Fruit fly (Drosophila melanogaster): Measurements from ENCODE around the gene yata.

yata gene

dm6 chr3R:29716782-29717317 lies 32.2 kb upstream of the yata start, which contains the start of gene Obp99b (continued):
- TF ChIP-seq CG7987 (GFP tag; optimal IDR thresholded peaks at IDR 0.05): peak; percentile 88
- TF ChIP-seq bbx (GFP tag; IDR thresholded peaks at IDR 0.05; ENCODE audit: partially characterized antibody): no peak
- TF ChIP-seq eve (GFP tag; optimal IDR thresholded peaks at IDR 0.05): no peak
- TF ChIP-seq MESR4 (GFP tag; optimal IDR thresholded peaks at IDR 0.05): peak; percentile 22
- TF ChIP-seq Scr (GFP tag; IDR thresholded peaks at IDR 0.05; ENCODE audit: partially characterized antibody): no peak
- no peak for TF ChIP-seq exex (tag; optimal IDR thresholded peaks at IDR 0.05)
- peak; percentile 85 for TF ChIP-seq CG10979 (tag; optimal IDR thresholded peaks at IDR 0.05)
- peak; percentile 50 for TF ChIP-seq esg (GFP tag; conservative IDR thresholded peaks at IDR 0.05)
- TF ChIP-seq chinmo (GFP tag; IDR thresholded peaks at IDR 0.05; ENCODE audit: partially characterized antibody): peak; percentile 61; the same call in 1 of the 4 replicates
- TF ChIP-seq CG31224 (GFP tag; IDR thresholded peaks at IDR 0.05): peak; percentile 58; the same call in 1 of the 2 replicates
- TF ChIP-seq CG12236 (GFP tag; optimal IDR thresholded peaks at IDR 0.05): peak; percentile 66
- TF ChIP-seq eyg (GFP tag; optimal IDR thresholded peaks at IDR 0.05): peak; percentile 68
- TF ChIP-seq crp (GFP tag; optimal IDR thresholded peaks at IDR 0.05): peak in 1 of 2 experiments; percentile 17
- TF ChIP-seq amos (GFP tag; IDR thresholded peaks at IDR 0.05; ENCODE audit: partially characterized antibody): no peak
- no peak for TF ChIP-seq CG8478 (optimal IDR thresholded peaks at IDR 0.05)
- peak; percentile 11 for TF ChIP-seq CG8924 (tag; optimal IDR thresholded peaks at IDR 0.05)
- peak; percentile 86 for TF ChIP-seq tin (GFP tag; optimal IDR thresholded peaks at IDR 0.05)
- TF ChIP-seq lola (GFP tag; optimal IDR thresholded peaks at IDR 0.05): peak in 1 of 3 experiments; percentile 23
- no peak for TF ChIP-seq Dll (GFP tag; IDR thresholded peaks at IDR 0.05; ENCODE audit: partially characterized antibody)
- TF ChIP-seq croc (GFP tag; conservative IDR thresholded peaks at IDR 0.05): peak; percentile 48; the same call in 2 of the 3 replicates
- TF ChIP-seq Oaz (GFP tag; IDR thresholded peaks at IDR 0.05): peak; percentile 59
- no peak for TF ChIP-seq hkb (optimal IDR thresholded peaks at IDR 0.05)
- TF ChIP-seq hkb (GFP tag; IDR thresholded peaks at IDR 0.05): peak; percentile 78
- TF ChIP-seq gt (GFP tag; IDR thresholded peaks at IDR 0.05): peak; percentile 39; the same call in 1 of the 2 replicates
- TF ChIP-seq CG10565 (GFP tag; optimal IDR thresholded peaks at IDR 0.05): peak; percentile 5
- TF ChIP-seq HLHmδ (GFP tag; optimal IDR thresholded peaks at IDR 0.05): peak; percentile 99
- no peak for TF ChIP-seq Stat92E (GFP tag; optimal IDR thresholded peaks at IDR 0.05)
- TF ChIP-seq onecut (GFP tag; IDR thresholded peaks at IDR 0.05): peak; percentile 92
- TF ChIP-seq CG31388 (GFP tag; optimal IDR thresholded peaks at IDR 0.05): peak; percentile 14
- TF ChIP-seq CG8388 (GFP tag; optimal IDR thresholded peaks at IDR 0.05): peak; percentile 53
- TF ChIP-seq tup (GFP tag; optimal IDR thresholded peaks at IDR 0.05): peak; percentile 33
- no peak for TF ChIP-seq inv (GFP tag; IDR thresholded peaks at IDR 0.05; ENCODE audit: partially characterized antibody)
- TF ChIP-seq CG11695 (GFP tag; IDR thresholded peaks at IDR 0.05): peak; percentile 69; the same call in 2 of the 3 replicates
- peak; percentile 66 for TF ChIP-seq zen (tag; optimal IDR thresholded peaks at IDR 0.05)
- peak; percentile 6 for TF ChIP-seq Dek (tag; optimal IDR thresholded peaks at IDR 0.05)
- TF ChIP-seq bcd (GFP tag; optimal IDR thresholded peaks at IDR 0.05): peak; percentile 79
- TF ChIP-seq BEAF-32 (GFP tag; optimal IDR thresholded peaks at IDR 0.05): no peak
- no peak for TF ChIP-seq nerfin-2 (GFP tag; IDR thresholded peaks at IDR 0.05; ENCODE audit: partially characterized antibody)
- TF ChIP-seq CG17361 (GFP tag; IDR thresholded peaks at IDR 0.05): peak; percentile 39; the same call in 2 of the 3 replicates
- peak; percentile 65 for TF ChIP-seq dmrt11E (tag; optimal IDR thresholded peaks at IDR 0.05)
- TF ChIP-seq CG6791 (GFP tag; IDR thresholded peaks at IDR 0.05; ENCODE audit: partially characterized antibody): no peak
- TF ChIP-seq YL-1 (GFP tag; optimal IDR thresholded peaks at IDR 0.05): peak; percentile 52
- TF ChIP-seq CG11504 (tag; optimal IDR thresholded peaks at IDR 0.05): peak; percentile 58
- peak; percentile 45 for TF ChIP-seq mam (GFP tag; optimal IDR thresholded peaks at IDR 0.05)
- TF ChIP-seq Hey (tag; optimal IDR thresholded peaks at IDR 0.05): peak; percentile 51
- TF ChIP-seq Eip74EF (GFP tag; optimal IDR thresholded peaks at IDR 0.05): no peak
- peak; percentile 8 for TF ChIP-seq CG1647 (GFP tag; optimal IDR thresholded peaks at IDR 0.05)
- no peak for TF ChIP-seq hbn (GFP tag; IDR thresholded peaks at IDR 0.05; ENCODE audit: partially characterized antibody)

All from whole organism, embryonic.